Worm (Caenorhabditis elegans) whole organism, L2 larva: ENCODE results near the gene ced-9.

Source experiments
- C34F6.9 ChIP-seq: fragments of 150-350 bp; optimal IDR thresholded peaks from 2 replicates; lab custom pipeline; 2014; ENCODE audit warnings: missing biosample characterization, missing genetic modification characterization
- alr-1 ChIP-seq: fragments of 150-350 bp; optimal IDR thresholded peaks from 2 replicates; lab custom pipeline; 2014; ENCODE audit warnings: missing biosample characterization, missing genetic modification characterization
- aly-2 ChIP-seq: fragments of 150-350 bp; optimal IDR thresholded peaks from 2 replicates; lab custom pipeline; 2014; ENCODE audit warnings: missing biosample characterization, missing genetic modification characterization
- ama-1 ChIP-seq: fragments of 150-350 bp; optimal IDR thresholded peaks from 2 replicates; lab custom pipeline; 2018; ENCODE audit warnings: inconsistent platforms
- blmp-1 ChIP-seq: sonication (generic microtip); optimal IDR thresholded peaks from 2 replicates; lab custom pipeline; 2017; ENCODE audit warnings: missing genetic modification characterization, mild to moderate bottlenecking, missing compliant biosample characterization, antibody characterized with exemption, moderate library complexity; ENCODE audit not compliant: insufficient read depth
- crh-2 ChIP-seq: sonication (generic microtip); optimal IDR thresholded peaks from 2 replicates; lab custom pipeline; 2017; ENCODE audit warnings: missing biosample characterization, missing genetic modification characterization
- dmd-4 ChIP-seq: sonication (generic microtip); optimal IDR thresholded peaks from 2 replicates; lab custom pipeline; 2017; ENCODE audit warnings: missing biosample characterization, missing genetic modification characterization
- egl-27 ChIP-seq: sonication (generic microtip); optimal IDR thresholded peaks from 3 replicates; lab custom pipeline; 2017; ENCODE audit warnings: missing biosample characterization, missing genetic modification reagents, missing genetic modification characterization
- elt-1 ChIP-seq: fragments of 150-350 bp; optimal IDR thresholded peaks from 2 replicates; lab custom pipeline; 2014; ENCODE audit warnings: missing biosample characterization, missing genetic modification characterization
- elt-3 ChIP-seq: sonication (generic microtip); optimal IDR thresholded peaks from 2 replicates; lab custom pipeline; 2017; ENCODE audit warnings: missing biosample characterization, missing genetic modification characterization
- gmeb-1 ChIP-seq: fragments of 150-350 bp; optimal IDR thresholded peaks from 2 replicates; lab custom pipeline; 2014; ENCODE audit warnings: missing biosample characterization, missing genetic modification characterization
- lin-11 ChIP-seq: fragments of 150-350 bp; sonication (generic microtip); optimal IDR thresholded peaks from 2 replicates; lab custom pipeline; 2014; ENCODE audit warnings: missing biosample characterization, missing genetic modification characterization, inconsistent platforms, mixed read lengths
- lin-13 ChIP-seq: fragments of 150-350 bp; optimal IDR thresholded peaks from 2 replicates; lab custom pipeline; 2014; ENCODE audit warnings: missing biosample characterization, missing genetic modification reagents, missing genetic modification characterization
- lin-39 ChIP-seq: fragments of 150-350 bp; optimal IDR thresholded peaks from 2 replicates; lab custom pipeline; 2014; ENCODE audit warnings: missing biosample characterization, missing genetic modification reagents, missing genetic modification characterization
- lsy-2 ChIP-seq, 2 experiments: fragments of 150-350 bp in 1 of 2; sonication (generic microtip) in 1 of 2; optimal IDR thresholded peaks; 2 replicates each; lab custom pipeline; 2014 to 2017; ENCODE audit warnings: missing biosample characterization in 2 of 2, missing genetic modification characterization in 2 of 2
- mab-5 ChIP-seq: fragments of 150-350 bp; optimal IDR thresholded peaks from 2 replicates; lab custom pipeline; 2014; ENCODE audit warnings: missing biosample characterization, missing genetic modification characterization
- mdl-1 ChIP-seq, 2 experiments: fragments of 150-350 bp in 1 of 2; sonication (generic microtip) in 1 of 2; optimal IDR thresholded peaks; 2 replicates each; lab custom pipeline; 2017; ENCODE audit warnings: missing biosample characterization in 2 of 2, missing genetic modification characterization in 2 of 2
- nhr-10 ChIP-seq: sonication (generic microtip); optimal IDR thresholded peaks from 2 replicates; lab custom pipeline; 2017; ENCODE audit warnings: missing biosample characterization, missing genetic modification characterization
- nhr-11 ChIP-seq: fragments of 150-350 bp; optimal IDR thresholded peaks from 2 replicates; lab custom pipeline; 2014; ENCODE audit warnings: missing biosample characterization, missing genetic modification characterization
- nhr-129 ChIP-seq: fragments of 150-350 bp; optimal IDR thresholded peaks from 2 replicates; lab custom pipeline; 2014; ENCODE audit warnings: missing biosample characterization, missing genetic modification characterization
- nhr-21 ChIP-seq: fragments of 150-350 bp; optimal IDR thresholded peaks from 2 replicates; lab custom pipeline; 2014; ENCODE audit warnings: missing biosample characterization, missing genetic modification characterization
- nhr-23 ChIP-seq: fragments of 150-350 bp; optimal IDR thresholded peaks from 2 replicates; lab custom pipeline; 2014; ENCODE audit warnings: missing biosample characterization, missing genetic modification reagents, missing genetic modification characterization
- nhr-237 ChIP-seq: fragments of 150-350 bp; optimal IDR thresholded peaks from 2 replicates; lab custom pipeline; 2014; ENCODE audit warnings: missing biosample characterization, missing genetic modification characterization
- nhr-25 ChIP-seq: fragments of 150-350 bp; sonication (generic microtip); optimal IDR thresholded peaks from 3 replicates; lab custom pipeline; 2014; ENCODE audit warnings: missing biosample characterization, missing genetic modification characterization
- nhr-6 ChIP-seq: fragments of 150-350 bp; optimal IDR thresholded peaks from 2 replicates; lab custom pipeline; 2014; ENCODE audit warnings: missing biosample characterization, missing genetic modification characterization
- nhr-77 ChIP-seq: fragments of 150-350 bp; optimal IDR thresholded peaks from 2 replicates; lab custom pipeline; 2014; ENCODE audit warnings: missing biosample characterization, missing genetic modification characterization
- skn-1 ChIP-seq: sonication (generic microtip); optimal IDR thresholded peaks from 2 replicates; lab custom pipeline; 2017; ENCODE audit warnings: missing biosample characterization, missing genetic modification characterization
- sma-3 ChIP-seq: sonication (generic microtip); optimal IDR thresholded peaks from 2 replicates; lab custom pipeline; 2016; ENCODE audit warnings: missing genetic modification reagents, missing genetic modification characterization, missing compliant biosample characterization
- snpc-4 ChIP-seq: fragments of 150-350 bp; optimal IDR thresholded peaks from 2 replicates; lab custom pipeline; 2014; ENCODE audit warnings: missing biosample characterization, missing genetic modification characterization
- unc-39 ChIP-seq: fragments of 150-350 bp; optimal IDR thresholded peaks from 2 replicates; lab custom pipeline; 2014; ENCODE audit warnings: missing biosample characterization, missing genetic modification characterization
- unc-55 ChIP-seq: fragments of 150-350 bp; sonication (generic microtip); optimal IDR thresholded peaks from 3 replicates; lab custom pipeline; 2014; ENCODE audit warnings: missing biosample characterization, missing genetic modification reagents, missing genetic modification characterization
- unc-62 ChIP-seq: fragments of 150-350 bp; optimal IDR thresholded peaks from 2 replicates; lab custom pipeline; 2014; ENCODE audit warnings: missing biosample characterization, missing genetic modification reagents, missing genetic modification characterization
- ztf-1 ChIP-seq: fragments of 200-800 bp; sonication (Bioruptor generic); conservative IDR thresholded peaks from 2 replicates; pipeline ENCODE4 v1.3.6; 2022; ENCODE audit warnings: missing genetic modification characterization, missing compliant biosample characterization
- ztf-11 ChIP-seq: sonication (generic microtip); optimal IDR thresholded peaks from 2 replicates; lab custom pipeline; 2017; ENCODE audit warnings: missing biosample characterization, missing genetic modification characterization
- ztf-4 ChIP-seq: fragments of 150-350 bp; optimal IDR thresholded peaks from 2 replicates; lab custom pipeline; 2014; ENCODE audit warnings: missing biosample characterization, missing genetic modification characterization

ced-9 gene

ce11 chrIII:10338992-10339852 lies 4.2 kb downstream of the ced-9 start:
- TF ChIP-seq crh-2 (tag; lab: Kevin White, UChicago) (peak; percentile 24), sma-3 (peak; percentile 44), nhr-25 (tag; lab: Kevin White, UChicago) (peak; percentile 80), nhr-21 (tag; lab: Kevin White, UChicago) (peak; percentile 18), blmp-1 (tag; lab: Kevin White, UChicago) (peak; percentile 41), unc-55 (GFP tag; lab: Kevin White, UChicago) (no peak), nhr-6 (tag; lab: Kevin White, UChicago) (peak; percentile 0), lin-13 (GFP tag; lab: Kevin White, UChicago) (peak; percentile 31), elt-3 (no peak), ztf-1 (no peak), ztf-4 (tag; lab: Kevin White, UChicago) (peak; percentile 43)

- TF ChIP-seq lsy-2 (tag; optimal IDR thresholded peaks at IDR 0.05; lab: Kevin White, UChicago) (no peak), dmd-4 (no peak), lin-39 (tag; lab: Kevin White, UChicago) (no peak), mab-5 (tag; lab: Kevin White, UChicago) (no peak), C34F6.9 (no peak), nhr-77 (tag; lab: Kevin White, UChicago) (no peak), aly-2 (tag; lab: Kevin White, UChicago) (no peak), snpc-4 (tag; lab: Kevin White, UChicago) (no peak), blmp-1 (tag; lab: Kevin White, UChicago) (no peak), nhr-237 (no peak), mdl-1 (tag; optimal IDR thresholded peaks at IDR 0.05; lab: Kevin White, UChicago) (no peak), nhr-23 (tag; lab: Kevin White, UChicago) (no peak), lin-11 (tag; lab: Kevin White, UChicago) (no peak), nhr-21 (tag; lab: Kevin White, UChicago) (no peak), lin-13 (GFP tag; lab: Kevin White, UChicago) (no peak), ztf-11 (tag; lab: Kevin White, UChicago) (no peak), nhr-25 (tag; lab: Kevin White, UChicago) (no peak), nhr-129 (tag; lab: Kevin White, UChicago) (no peak)
These were observed 5.0 kb downstream of the ced-9 start for ce11 chrIII:10339949-10340348.

ce11 chrIII:10341758-10342157 lies 6.8 kb downstream of the ced-9 start, which contains the start of gene tbx-9:
TSS of gene tbx-9 (minus strand) at chrIII:10341858.
- TF ChIP-seq ama-1 (lab: Kevin White, UChicago) (no peak), blmp-1 (tag; lab: Kevin White, UChicago) (no peak), ztf-11 (tag; lab: Kevin White, UChicago) (no peak), ztf-1 (no peak), snpc-4 (tag; lab: Kevin White, UChicago) (no peak), gmeb-1 (no peak), nhr-10 (tag; lab: Kevin White, UChicago) (no peak), alr-1 (tag; lab: Kevin White, UChicago) (no peak), nhr-11 (no peak), dmd-4 (no peak), unc-39 (tag; lab: Kevin White, UChicago) (no peak)
- TF ChIP-seq, all 48 proteins: peak for 0

- no peak for TF ChIP-seq blmp-1 (tag; lab: Kevin White, UChicago)
- TF ChIP-seq crh-2 (tag; lab: Kevin White, UChicago), result no peak
- no peak for TF ChIP-seq aly-2 (tag; lab: Kevin White, UChicago)
- TF ChIP-seq sma-3, result no peak
- TF ChIP-seq lin-11 (tag; lab: Kevin White, UChicago), result no peak
- no peak for TF ChIP-seq egl-27 (tag; lab: Kevin White, UChicago)
- TF ChIP-seq elt-1, result no peak
- no peak for TF ChIP-seq unc-62
- TF ChIP-seq ztf-1, result no peak
- TF ChIP-seq skn-1 (tag; lab: Kevin White, UChicago), result no peak
- TF ChIP-seq gmeb-1, result no peak
- no peak for TF ChIP-seq nhr-129 (tag; lab: Kevin White, UChicago)
- TF ChIP-seq mdl-1 (tag; optimal IDR thresholded peaks at IDR 0.05; lab: Kevin White, UChicago), result no peak
- no peak for TF ChIP-seq unc-55 (GFP tag; lab: Kevin White, UChicago)
These were observed 9.8 kb downstream of the ced-9 start for ce11 chrIII:10344762-10345161.
